Fruit fly (Drosophila melanogaster) whole organism, adult: ENCODE data around the gene mAChR-B.
A peak's percentile ranks its signal among the peaks of the same experiment; 100 is the strongest.

ENCODE experiments used
- CG12768 ChIP-seq: fragments of 200-800 bp; sonication (Bioruptor generic); optimal IDR thresholded peaks from 2 replicates; lab custom pipeline; 2017; ENCODE audit warnings: missing biosample characterization, missing genetic modification characterization, mild to moderate bottlenecking, moderate library complexity, missing genetic modification reagents
- CG14711 ChIP-seq: fragments of 200-800 bp; sonication (Bioruptor generic); optimal IDR thresholded peaks from 2 replicates; lab custom pipeline; 2018; ENCODE audit warnings: missing biosample characterization, mild to moderate bottlenecking, missing genetic modification characterization, moderate library complexity
- CG1620 ChIP-seq: fragments of 200-800 bp; sonication (Bioruptor generic); optimal IDR thresholded peaks from 2 replicates; lab custom pipeline; 2016; ENCODE audit warnings: missing biosample characterization, missing genetic modification characterization
- CG33017 ChIP-seq: fragments of 200-800 bp; sonication (Bioruptor generic); optimal IDR thresholded peaks from 2 replicates; lab custom pipeline; 2018; ENCODE audit warnings: missing biosample characterization, mild to moderate bottlenecking, missing genetic modification characterization, moderate library complexity
- CG5204 ChIP-seq: fragments of 200-800 bp; sonication (Bioruptor generic); optimal IDR thresholded peaks from 2 replicates; lab custom pipeline; 2016; ENCODE audit warnings: missing biosample characterization, missing genetic modification characterization
- CG7045 ChIP-seq: fragments of 200-800 bp; sonication (Bioruptor generic); optimal IDR thresholded peaks from 2 replicates; lab custom pipeline; 2017; ENCODE audit warnings: missing biosample characterization, mild to moderate bottlenecking, missing genetic modification characterization
- Clk ChIP-seq: fragments of 200-800 bp; sonication (Bioruptor generic); optimal IDR thresholded peaks from 2 replicates; lab custom pipeline; 2017; ENCODE audit warnings: missing biosample characterization, missing genetic modification characterization
- Mnt ChIP-seq: fragments of 200-800 bp; sonication (Bioruptor generic); optimal IDR thresholded peaks from 2 replicates; lab custom pipeline; 2016; ENCODE audit warnings: missing biosample characterization, mild to moderate bottlenecking, missing genetic modification characterization
- bab1 ChIP-seq: fragments of 200-800 bp; sonication (Bioruptor generic); optimal IDR thresholded peaks from 3 replicates; lab custom pipeline; 2019; ENCODE audit warnings: missing biosample characterization, mild to moderate bottlenecking, missing genetic modification characterization, moderate library complexity
- cic ChIP-seq: fragments of 200-800 bp; sonication (Bioruptor generic); optimal IDR thresholded peaks from 2 replicates; lab custom pipeline; 2017; ENCODE audit warnings: missing biosample characterization, mild to moderate bottlenecking, missing genetic modification characterization, moderate library complexity
- cnc ChIP-seq, 2 experiments: fragments of >200 bp; optimal IDR thresholded peaks; 2 replicates each; lab custom pipeline; 2017
- kay ChIP-seq: fragments of 200-800 bp; sonication (Bioruptor generic); peaks from one replicate; lab custom pipeline; 2016; ENCODE audit warnings: missing biosample characterization, missing genetic modification characterization, borderline replicate concordance
- ovo ChIP-seq: fragments of 200-800 bp; sonication (Bioruptor generic); optimal IDR thresholded peaks from 2 replicates; lab custom pipeline; 2016; ENCODE audit warnings: missing biosample characterization, missing genetic modification characterization
- pad ChIP-seq: fragments of 200-800 bp; sonication (Bioruptor generic); optimal IDR thresholded peaks from 3 replicates; lab custom pipeline; 2017; ENCODE audit warnings: missing biosample characterization, missing genetic modification characterization, mild to moderate bottlenecking, moderate library complexity, missing genetic modification reagents

DNA sequence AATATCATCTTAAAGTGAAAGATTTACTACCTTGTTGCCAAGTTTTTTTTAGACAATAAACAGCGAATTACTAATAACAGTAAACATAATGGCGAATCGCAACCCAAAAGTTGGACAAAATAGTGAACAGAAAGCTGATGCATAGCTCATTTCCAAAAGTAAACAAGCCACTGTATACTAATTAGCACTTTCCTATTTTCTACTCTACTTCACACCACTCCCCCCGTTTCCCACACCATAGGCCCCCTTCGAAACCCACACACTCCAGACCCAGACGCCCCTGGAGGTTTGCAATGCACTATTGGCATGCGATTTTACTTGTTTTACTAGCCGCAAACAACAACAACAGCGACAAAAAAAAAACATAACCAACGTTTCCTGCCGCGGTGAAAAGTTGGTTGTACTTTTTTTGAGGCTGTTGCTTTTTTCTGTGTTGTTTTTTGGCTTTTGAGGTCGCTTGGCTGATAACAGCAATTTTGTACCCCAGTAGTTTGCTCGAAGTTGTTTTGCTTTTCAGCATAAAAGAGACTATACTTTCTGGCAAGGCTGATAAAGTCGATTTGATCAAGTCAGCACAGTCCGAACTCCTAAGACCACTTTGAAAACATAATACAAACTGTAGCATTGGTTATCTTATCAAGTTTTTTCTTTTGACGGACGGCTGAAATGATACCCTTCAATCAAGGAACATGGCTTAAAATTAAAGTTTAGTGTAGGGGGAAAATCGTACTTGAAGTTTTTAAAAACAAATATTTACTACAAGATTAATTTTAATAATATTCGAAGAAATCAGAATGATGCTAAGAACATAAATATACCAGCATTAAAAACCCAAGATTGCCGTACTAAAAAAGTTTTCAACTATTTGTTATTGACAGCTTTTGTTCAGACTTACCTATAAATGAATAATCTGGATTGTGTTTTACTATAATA lies 48.1 kb downstream of the mAChR-B start:
- TF ChIP-seq ovo (GFP tag; lab: Kevin White, UChicago) (no peak), CG1620 (GFP tag; lab: Kevin White, UChicago) (no peak), cnc (optimal IDR thresholded peaks at IDR 0.05; lab: Kevin White, UChicago) (no peak), kay (peak; percentile 84), pad (GFP tag; lab: Kevin White, UChicago) (no peak), Mnt (GFP tag; lab: Kevin White, UChicago) (no peak), bab1 (GFP tag; lab: Kevin White, UChicago) (no peak), CG7045 (GFP tag; lab: Kevin White, UChicago) (no peak), Clk (GFP tag; lab: Kevin White, UChicago) (no peak), cic (GFP tag; lab: Kevin White, UChicago) (no peak), CG12768 (GFP tag; lab: Kevin White, UChicago) (no peak), CG33017 (tag; lab: Kevin White, UChicago) (no peak), CG5204 (GFP tag; lab: Kevin White, UChicago) (no peak), CG14711 (tag; lab: Kevin White, UChicago) (no peak)
